Fruit fly (Drosophila melanogaster): ENCODE measurements around the gene rdgB.
A peak's percentile ranks its signal among the peaks of the same experiment; 100 is the strongest.

rdgB gene

DNA sequence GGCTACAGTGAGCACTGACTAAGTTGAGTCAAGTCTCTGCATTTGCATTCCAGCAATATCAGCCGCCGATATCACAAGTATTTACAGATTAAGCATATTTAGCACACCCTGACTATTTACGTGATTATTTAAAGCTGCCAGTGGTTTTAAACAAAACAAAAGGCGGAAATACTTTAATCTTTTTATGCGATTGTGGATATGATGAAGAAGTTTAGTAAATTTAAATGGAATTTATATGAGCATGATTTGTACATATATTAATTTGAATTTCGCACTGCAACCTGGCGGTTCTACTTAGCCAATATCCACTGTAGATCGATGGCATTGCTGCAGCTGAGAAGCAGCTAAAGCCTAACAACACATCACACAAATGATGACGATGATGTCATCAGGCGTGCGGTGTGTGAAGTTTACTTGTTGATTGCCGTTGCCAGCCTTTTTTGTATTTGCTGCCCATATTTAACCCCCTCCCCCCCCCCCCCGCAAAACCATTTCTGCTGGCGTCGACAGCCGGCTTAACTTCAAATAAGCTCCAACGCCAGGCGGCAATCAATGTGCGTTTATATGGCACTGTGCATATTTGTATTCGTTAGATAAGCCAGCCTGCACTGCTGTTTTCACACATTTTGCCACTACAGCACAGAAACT, 53.1 kb downstream of the rdgB start (continued):
- TF ChIP-seq CG1792 (GFP tag; optimal IDR thresholded peaks at IDR 0.05) (peak; percentile 38), CTCF (GFP tag; optimal IDR thresholded peaks at IDR 0.05) (no peak), ash1 (GFP tag; optimal IDR thresholded peaks at IDR 0.05) (no peak), Neu2 (GFP tag; optimal IDR thresholded peaks at IDR 0.05; ENCODE audit: borderline replicate concordance) (no peak), Dip2 (GFP tag; IDR thresholded peaks at IDR 0.05) (no peak), da (GFP tag; optimal IDR thresholded peaks at IDR 0.05) (no peak), Fer2 (tag; optimal IDR thresholded peaks at IDR 0.05) (no peak), Deaf1 (tag; optimal IDR thresholded peaks at IDR 0.05) (peak; percentile 5), CG9797 (GFP tag; optimal IDR thresholded peaks at IDR 0.05) (no peak), CG12942 (GFP tag; optimal IDR thresholded peaks at IDR 0.05) (peak; percentile 37), Sox100B (GFP tag; optimal IDR thresholded peaks at IDR 0.05) (peak; percentile 73), Ssrp (tag; optimal IDR thresholded peaks at IDR 0.05) (peak; percentile 69), en (GFP tag; optimal IDR thresholded peaks at IDR 0.05) (no peak), tin (GFP tag; optimal IDR thresholded peaks at IDR 0.05) (peak; percentile 51), CG8281 (tag; optimal IDR thresholded peaks at IDR 0.05) (peak; percentile 25), trh (GFP tag; optimal IDR thresholded peaks at IDR 0.05) (no peak), gsb-n (tag; optimal IDR thresholded peaks at IDR 0.05) (no peak), CG17359 (tag; optimal IDR thresholded peaks at IDR 0.05) (peak; percentile 55), sqz (GFP tag; optimal IDR thresholded peaks at IDR 0.05) (peak; percentile 43), grn (GFP tag; optimal IDR thresholded peaks at IDR 0.05) (no peak), CG8924 (tag; optimal IDR thresholded peaks at IDR 0.05) (peak; percentile 61), NK7.1 (GFP tag; optimal IDR thresholded peaks at IDR 0.05) (no peak), CG17568 (GFP tag; optimal IDR thresholded peaks at IDR 0.05) (no peak), CrebB (tag; optimal IDR thresholded peaks at IDR 0.05) (no peak), CG8388 (GFP tag; optimal IDR thresholded peaks at IDR 0.05) (peak; percentile 49), dmrt11E (tag; optimal IDR thresholded peaks at IDR 0.05) (peak; percentile 36), luna (GFP tag; optimal IDR thresholded peaks at IDR 0.05) (peak; percentile 61), onecut (GFP tag; IDR thresholded peaks at IDR 0.05) (peak; percentile 32; the same call in 1 of the 2 replicates), Oaz (GFP tag; IDR thresholded peaks at IDR 0.05) (0 out of 2 replicates have a peak, but pooled peaks have one; percentile 29), CG10543 (GFP tag; optimal IDR thresholded peaks at IDR 0.05) (peak; percentile 57), Nf-YC (tag; optimal IDR thresholded peaks at IDR 0.05) (peak; percentile 17), CG2116 (GFP tag; optimal IDR thresholded peaks at IDR 0.05) (peak; percentile 16), HmgZ (tag; optimal IDR thresholded peaks at IDR 0.05) (no peak), mam (GFP tag; optimal IDR thresholded peaks at IDR 0.05) (peak; percentile 79), CG18262 (tag; optimal IDR thresholded peaks at IDR 0.05) (peak; percentile 71), CoRest (tag; optimal IDR thresholded peaks at IDR 0.05) (peak; percentile 78), Bteb2 (GFP tag; optimal IDR thresholded peaks at IDR 0.05) (no peak), MBD-R2 (GFP tag; IDR thresholded peaks at IDR 0.05) (no peak), CG6765 (GFP tag; optimal IDR thresholded peaks at IDR 0.05) (peak; percentile 13), peb (GFP tag; IDR thresholded peaks at IDR 0.05) (no peak), CG3726 (GFP tag; IDR thresholded peaks at IDR 0.05) (0 out of 3 replicates have a peak, but pooled peaks have one; percentile 35), corto (GFP tag; optimal IDR thresholded peaks at IDR 0.05) (no peak), CG14014 (GFP tag; IDR thresholded peaks at IDR 0.05) (no peak), cwo (GFP tag; optimal IDR thresholded peaks at IDR 0.05) (peak; percentile 42), CG7745 (tag; optimal IDR thresholded peaks at IDR 0.05) (no peak), vvl (GFP tag; IDR thresholded peaks at IDR 0.05) (peak; percentile 32; the same call in 1 of the 2 replicates), crp (GFP tag; optimal IDR thresholded peaks at IDR 0.05) (no peak), Side (GFP tag; optimal IDR thresholded peaks at IDR 0.05) (peak; percentile 40), CG2875 (GFP tag; optimal IDR thresholded peaks at IDR 0.05) (peak; percentile 24), gcm2 (GFP tag; optimal IDR thresholded peaks at IDR 0.05) (no peak)
